Worm (Caenorhabditis elegans): ENCODE measurements around the gene sri-69.

DNA sequence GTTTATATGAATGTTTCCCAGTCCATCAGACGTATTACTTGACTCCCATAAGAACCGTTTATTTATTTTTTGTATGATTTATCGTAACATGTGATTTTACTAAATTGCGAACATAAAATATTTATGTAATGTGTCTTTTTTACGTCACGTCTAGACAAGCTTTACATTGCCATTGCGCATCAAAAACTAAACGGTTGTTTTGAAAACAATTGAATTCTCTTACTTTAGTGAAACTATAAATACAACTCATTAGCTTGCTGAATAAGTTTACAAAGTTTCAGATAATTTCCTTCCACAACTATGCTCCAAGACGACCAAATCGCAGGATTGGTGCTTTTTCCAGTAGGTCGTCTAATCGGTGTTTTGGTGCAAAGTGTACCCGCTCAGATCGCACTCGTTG is 33.3 kb downstream of the sri-69 start, which contains the start of gene srx-54:
- TF ChIP-seq him-1 (tag; optimal IDR thresholded peaks at IDR 0.05) (no peak), dao-5 (tag; optimal IDR thresholded peaks at IDR 0.05) (no peak)

Data from whole organism, L4/young adult.